Worm (Caenorhabditis elegans): ENCODE results near the gene C15B12.1.
A peak's percentile ranks its signal among the peaks of the same experiment; 100 is the strongest.

Gene C15B12.1

ce11 chrX:6511985-6512384 lies 35.4 kb downstream of the C15B12.1 start, which contains the start of gene ttr-35:
TSS of gene ttr-35 (plus strand) at chrX:6512285.
- TF ChIP-seq hif-1 (tag; optimal IDR thresholded peaks at IDR 0.05) (no peak), ceh-28 (tag; optimal IDR thresholded peaks at IDR 0.05) (no peak), nhr-28 (tag; optimal IDR thresholded peaks at IDR 0.05) (no peak), aha-1 (tag) (no peak), zip-2 (tag; optimal IDR thresholded peaks at IDR 0.05) (no peak), ztf-7 (tag; optimal IDR thresholded peaks at IDR 0.05) (no peak), aly-2 (tag; optimal IDR thresholded peaks at IDR 0.05) (no peak), mxl-2 (GFP tag; conservative IDR thresholded peaks at IDR 0.05) (no peak), lin-13 (GFP tag; optimal IDR thresholded peaks at IDR 0.05) (no peak), F26F4.8 (GFP tag; conservative IDR thresholded peaks at IDR 0.05) (no peak), egl-43 (GFP tag; IDR thresholded peaks at IDR 0.05) (no peak), zag-1 (tag; optimal IDR thresholded peaks at IDR 0.05) (no peak), spr-1 (tag; optimal IDR thresholded peaks at IDR 0.05) (no peak), daf-19 (GFP tag; conservative IDR thresholded peaks at IDR 0.05) (no peak), T20F7.1 (GFP tag; optimal IDR thresholded peaks at IDR 0.05) (no peak), lsy-2 (tag; optimal IDR thresholded peaks at IDR 0.05) (no peak)

- TF ChIP-seq D1046.2 (GFP tag; IDR thresholded peaks at IDR 0.05) = no peak
- peak; percentile 74 for TF ChIP-seq dve-1 (tag; optimal IDR thresholded peaks at IDR 0.05; ENCODE audit: insufficient read depth)
- TF ChIP-seq hlh-11 (tag; optimal IDR thresholded peaks at IDR 0.05) = peak; percentile 43
- TF ChIP-seq mes-2 (tag; optimal IDR thresholded peaks at IDR 0.05; ENCODE audit: poor library complexity, severe bottlenecking) = no peak
- TF ChIP-seq lin-39 (tag; optimal IDR thresholded peaks at IDR 0.05) = no peak
- TF ChIP-seq dmd-6 (GFP tag; IDR thresholded peaks at IDR 0.05) = peak; percentile 50
- TF ChIP-seq madf-9 (GFP tag; conservative IDR thresholded peaks at IDR 0.05) = no peak
- no peak for TF ChIP-seq pqm-1 (tag; optimal IDR thresholded peaks at IDR 0.05)
- no peak for TF ChIP-seq daf-19 (GFP tag; conservative IDR thresholded peaks at IDR 0.05)
- TF ChIP-seq daf-16 (GFP tag; optimal IDR thresholded peaks at IDR 0.05) = peak in 1 of 2 experiments; percentile 6
- TF ChIP-seq daf-16 (tag; optimal IDR thresholded peaks at IDR 0.05) = peak; percentile 84
Observed at ce11 chrX:6514466-6514865, 37.9 kb downstream of the C15B12.1 start.

DNA sequence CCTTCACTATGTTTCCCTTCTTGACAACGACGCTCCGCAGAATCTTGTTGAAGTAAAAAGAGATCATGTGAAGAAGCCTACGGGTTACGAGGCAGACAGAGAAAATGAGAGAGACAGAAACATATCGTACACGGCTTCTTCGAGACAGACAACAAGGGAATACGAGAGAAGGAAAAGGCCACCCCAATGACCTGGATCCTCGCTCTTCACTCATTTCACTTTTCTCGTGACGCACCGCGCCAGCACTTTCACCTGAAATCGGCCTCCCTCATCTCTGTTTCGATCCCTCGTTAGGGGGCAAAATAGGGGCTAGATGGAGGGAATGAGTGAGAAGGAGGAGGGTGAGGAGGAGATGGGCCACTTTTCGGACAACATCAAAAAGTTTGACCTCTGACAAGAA lies 38.7 kb downstream of the C15B12.1 start:
- TF ChIP-seq zip-2 (tag; optimal IDR thresholded peaks at IDR 0.05) (no peak), nhr-28 (tag; optimal IDR thresholded peaks at IDR 0.05) (peak; percentile 1), nhr-76 (tag; optimal IDR thresholded peaks at IDR 0.05) (no peak), nhr-25 (tag; optimal IDR thresholded peaks at IDR 0.05; ENCODE audit: borderline replicate concordance, insufficient read depth) (peak; percentile 10), hlh-11 (tag; optimal IDR thresholded peaks at IDR 0.05) (peak; percentile 50), hlh-30 (tag; optimal IDR thresholded peaks at IDR 0.05; ENCODE audit: insufficient read depth) (peak; percentile 76), unc-62 (GFP tag; optimal IDR thresholded peaks at IDR 0.05 in 1 of 2) (peak in 1 of 2 experiments; percentile 3), unc-62 (tag; optimal IDR thresholded peaks at IDR 0.05) (no peak), lim-7 (GFP tag; IDR thresholded peaks at IDR 0.05) (no peak), duxl-1 (tag; optimal IDR thresholded peaks at IDR 0.05; ENCODE audit: poor library complexity) (no peak), ces-1 (GFP tag; optimal IDR thresholded peaks at IDR 0.05) (no peak), pqm-1 (tag; optimal IDR thresholded peaks at IDR 0.05) (no peak), aha-1 (tag) (peak; percentile 63), mdl-1 (tag; optimal IDR thresholded peaks at IDR 0.05) (peak in 1 of 2 experiments; percentile 22)

DNA sequence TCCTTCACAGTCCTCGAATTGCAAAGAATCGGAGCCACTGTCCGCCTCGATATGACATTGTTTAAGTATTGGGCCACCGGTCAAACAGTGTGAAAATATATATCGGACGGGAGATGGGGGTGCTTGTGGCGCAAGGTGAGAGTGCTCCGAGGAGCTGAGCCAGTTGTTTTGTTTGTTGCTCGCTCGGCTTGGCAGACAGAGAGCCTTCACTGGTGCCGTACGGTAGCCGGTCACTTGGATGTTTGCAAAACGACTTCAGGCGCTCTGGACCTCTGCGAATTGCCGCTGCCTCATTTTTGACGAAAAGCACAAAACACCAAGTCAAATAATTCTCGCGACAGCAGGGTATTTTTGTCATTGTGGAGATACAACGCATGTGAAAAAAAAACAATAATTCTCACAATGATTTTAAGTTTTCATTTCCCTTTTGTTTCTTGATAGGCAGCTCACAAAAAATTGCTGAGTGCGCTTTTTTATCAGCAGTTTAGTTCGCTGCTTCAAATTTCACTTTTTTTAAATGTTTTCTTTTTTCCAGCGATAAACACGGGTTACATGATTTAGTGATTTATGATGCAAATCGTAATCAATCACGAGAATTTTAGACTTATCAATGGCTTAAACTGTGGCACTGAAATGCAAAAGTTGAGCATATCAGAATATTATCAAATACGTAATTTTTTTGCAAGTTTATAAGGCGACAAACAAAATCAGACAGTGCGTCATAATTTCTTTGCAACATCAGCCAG lies 40.6 kb downstream of the C15B12.1 start:
- TF ChIP-seq set-16 (GFP tag; IDR thresholded peaks at IDR 0.05) (peak; percentile 58), hlh-30 (tag; optimal IDR thresholded peaks at IDR 0.05; ENCODE audit: insufficient read depth) (peak; percentile 61), ztf-7 (tag; optimal IDR thresholded peaks at IDR 0.05) (peak; percentile 68), tra-1 (GFP tag; IDR thresholded peaks at IDR 0.05) (peak; percentile 73; the same call in 1 of the 2 replicates), daf-16 (GFP tag; optimal IDR thresholded peaks at IDR 0.05) (no peak), daf-16 (tag; optimal IDR thresholded peaks at IDR 0.05) (peak; percentile 95), ceh-32 (tag; optimal IDR thresholded peaks at IDR 0.05; ENCODE audit: poor library complexity) (no peak), dve-1 (tag; optimal IDR thresholded peaks at IDR 0.05; ENCODE audit: insufficient read depth) (peak; percentile 88), unc-62 (GFP tag; optimal IDR thresholded peaks at IDR 0.05 in 1 of 2) (peak in 1 of 2 experiments; percentile 39), unc-62 (tag; optimal IDR thresholded peaks at IDR 0.05) (no peak), zfp-2 (tag; optimal IDR thresholded peaks at IDR 0.05) (no peak), ceh-20 (GFP tag; IDR thresholded peaks at IDR 0.05) (peak; percentile 81), dmd-6 (GFP tag; IDR thresholded peaks at IDR 0.05) (peak; percentile 77), lsy-2 (tag; optimal IDR thresholded peaks at IDR 0.05) (peak in 1 of 2 experiments; percentile 44), arid-1 (GFP tag; conservative IDR thresholded peaks at IDR 0.05) (no peak), php-3 (GFP tag; IDR thresholded peaks at IDR 0.05) (peak; percentile 93), hlh-11 (tag; optimal IDR thresholded peaks at IDR 0.05) (peak; percentile 79), nhr-28 (tag; optimal IDR thresholded peaks at IDR 0.05) (peak; percentile 35), nhr-77 (tag; optimal IDR thresholded peaks at IDR 0.05) (peak; percentile 38)
